Worm (Caenorhabditis elegans) whole organism, L4/young adult: ENCODE data around the gene C33F10.14.

Experiments used
- W03F9.2 ChIP-seq: fragments of 150-350 bp; optimal IDR thresholded peaks from 2 replicates; lab custom pipeline; 2014; ENCODE audit warnings: missing biosample characterization, missing genetic modification characterization
- dao-5 ChIP-seq: sonication (generic microtip); optimal IDR thresholded peaks from 2 replicates; lab custom pipeline; 2016; ENCODE audit warnings: missing genotype, missing genetic modification characterization, moderate library complexity, missing compliant biosample characterization
- him-1 ChIP-seq: sonication (generic microtip); optimal IDR thresholded peaks from 2 replicates; lab custom pipeline; 2016; ENCODE audit warnings: missing genotype, missing genetic modification reagents, missing genetic modification characterization, missing compliant biosample characterization

The C33F10.14 gene

ce11 chrII:4797071-4797470 lies at the start of gene C33F10.14:
Gene C33F10.14 (plus strand): TSS chrII:4797371.
- no peak for TF ChIP-seq him-1 (tag; lab: Kevin White, UChicago)
- no peak for TF ChIP-seq W03F9.2 (tag; lab: Kevin White, UChicago)
- no peak for TF ChIP-seq dao-5

ce11 chrII:4747697-4748096 lies 49.5 kb upstream of the C33F10.14 start:
- TF ChIP-seq W03F9.2 (tag; lab: Kevin White, UChicago), result no peak
- TF ChIP-seq him-1 (tag; lab: Kevin White, UChicago), result no peak
- TF ChIP-seq dao-5, result no peak

DNA sequence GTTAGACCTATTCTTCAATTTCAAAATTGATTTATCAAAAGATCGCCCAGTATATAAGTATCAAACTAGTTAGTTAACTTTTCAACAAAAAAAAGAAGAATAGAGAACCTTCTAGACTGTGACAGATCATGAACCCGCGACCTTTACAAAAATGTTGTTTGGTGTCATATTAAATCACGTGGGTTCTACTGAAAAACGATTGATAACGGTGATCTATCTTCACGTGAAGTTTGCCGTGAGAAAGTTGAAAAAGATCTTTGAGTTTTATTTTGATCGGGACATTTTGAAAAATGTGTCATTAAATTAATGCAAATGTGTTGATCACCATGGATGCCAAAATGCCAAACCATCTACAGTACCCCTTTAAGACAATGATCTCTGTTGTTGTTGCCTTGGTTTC lies 48.8 kb upstream of the C33F10.14 start:
- TF ChIP-seq W03F9.2 (tag; lab: Kevin White, UChicago) (no peak), him-1 (tag; lab: Kevin White, UChicago) (no peak), dao-5 (no peak)

ce11 chrII:4749581-4749980 lies 47.6 kb upstream of the C33F10.14 start, which contains the start of gene F41C3.2:
Gene F41C3.2 (plus strand): TSS chrII:4749968.
- TF ChIP-seq dao-5, result no peak

DNA sequence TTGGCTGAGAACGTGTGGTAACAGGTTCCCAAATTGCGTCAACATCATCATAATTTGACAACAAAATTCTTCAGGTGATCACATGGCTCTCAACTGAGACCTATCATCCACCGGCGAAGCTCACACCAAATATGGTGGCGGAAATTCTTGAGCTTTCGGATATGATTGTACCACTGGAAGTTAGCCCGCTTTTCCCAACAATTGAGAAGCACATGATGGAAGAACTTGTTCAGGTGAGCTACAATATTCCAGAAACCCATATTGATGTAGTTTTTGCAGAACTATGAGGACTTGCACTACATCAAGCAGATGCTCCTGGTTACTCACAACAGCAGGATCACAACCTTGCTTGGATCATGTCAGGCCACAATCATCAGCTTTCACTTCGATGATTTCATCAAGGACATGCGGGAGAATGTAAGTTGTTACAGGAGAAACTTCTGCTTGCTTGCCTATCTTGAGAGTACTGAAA lies 44.9 kb upstream of the C33F10.14 start, which contains the start of gene F41C3.1:
F41C3.1 (plus strand) TSS at position 51 of the 472 bp plus-strand sequence.
- no peak for TF ChIP-seq dao-5
- TF ChIP-seq him-1 (tag; lab: Kevin White, UChicago), result no peak
- TF ChIP-seq W03F9.2 (tag; lab: Kevin White, UChicago), result no peak

DNA sequence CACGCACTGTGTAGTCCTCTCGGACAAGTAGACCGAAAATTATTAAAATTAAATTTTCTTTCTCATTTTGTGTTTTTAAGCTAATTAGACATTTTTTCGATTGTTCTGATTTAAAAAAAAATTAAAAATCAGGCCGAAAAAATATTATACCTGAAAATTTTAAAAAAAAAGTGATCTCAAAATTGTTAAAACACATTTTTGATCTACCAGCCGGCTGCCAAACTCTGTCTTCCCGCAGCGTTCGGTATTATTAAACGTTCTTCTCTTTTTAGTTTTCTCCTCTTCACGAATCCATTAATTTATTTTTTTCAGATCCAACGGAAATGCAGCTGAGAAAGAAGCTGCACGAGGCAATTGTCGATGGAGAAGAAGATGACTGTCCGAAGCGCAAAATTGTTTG lies 44.0 kb upstream of the C33F10.14 start, which contains the start of gene C27D9.1:
C27D9.1 (plus strand) TSS at position 281 of the 400 bp plus-strand sequence.
- TF ChIP-seq W03F9.2 (tag; lab: Kevin White, UChicago), result no peak
- TF ChIP-seq dao-5, result no peak
- no peak for TF ChIP-seq him-1 (tag; lab: Kevin White, UChicago)

DNA sequence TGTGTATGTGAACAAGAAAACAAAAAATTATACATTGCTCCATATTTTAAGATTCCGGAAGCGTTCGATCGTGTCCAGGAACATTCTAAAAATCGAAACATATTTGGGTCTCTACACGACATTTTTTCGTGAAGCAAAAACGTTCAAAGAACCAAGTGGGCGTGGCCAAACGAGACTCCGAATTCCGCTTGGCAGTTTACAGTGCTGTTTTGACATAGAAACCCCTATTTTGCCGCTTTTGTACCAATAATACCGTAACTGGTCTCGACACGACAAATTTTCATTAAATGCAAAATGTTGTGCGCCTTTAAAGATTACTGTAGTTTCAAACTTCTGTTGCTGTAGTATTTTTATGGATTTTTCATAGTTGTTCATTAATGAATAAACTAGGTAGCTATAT lies 41.5 kb upstream of the C33F10.14 start:
- TF ChIP-seq W03F9.2 (tag; lab: Kevin White, UChicago) (no peak), him-1 (tag; lab: Kevin White, UChicago) (no peak), dao-5 (no peak)

DNA sequence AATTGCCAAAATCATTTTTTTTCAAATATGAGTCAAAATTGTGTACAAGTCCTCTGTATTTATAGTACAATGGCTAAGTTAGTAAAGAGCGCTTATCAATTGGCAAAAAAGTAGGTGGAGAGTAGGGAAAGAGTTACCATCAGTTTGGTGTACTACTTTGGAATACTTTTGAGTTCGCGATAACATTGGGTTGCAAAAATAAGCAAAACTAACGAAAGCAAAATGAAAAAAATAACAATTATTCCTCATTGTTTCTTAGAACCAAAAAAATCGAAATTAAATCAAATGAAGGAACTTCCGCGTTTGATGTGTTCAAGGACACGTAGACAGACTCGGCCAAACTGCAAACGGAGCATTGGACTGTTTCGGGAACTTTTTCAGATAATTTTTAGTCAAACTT lies 40.4 kb upstream of the C33F10.14 start, which contains the start of gene C27D9.2:
C27D9.2 (minus strand) TSS at position 101 of the 400 bp plus-strand sequence.
- no peak for TF ChIP-seq him-1 (tag; lab: Kevin White, UChicago)
- no peak for TF ChIP-seq W03F9.2 (tag; lab: Kevin White, UChicago)
- TF ChIP-seq dao-5, result no peak

- TF ChIP-seq him-1 (tag; lab: Kevin White, UChicago), result no peak
- no peak for TF ChIP-seq W03F9.2 (tag; lab: Kevin White, UChicago)
- no peak for TF ChIP-seq dao-5
Measured at ce11 chrII:4758462-4758861, 38.7 kb upstream of the C33F10.14 start, which contains the start of gene F26G1.3. Gene F26G1.3 (plus strand): TSS chrII:4758762.

DNA sequence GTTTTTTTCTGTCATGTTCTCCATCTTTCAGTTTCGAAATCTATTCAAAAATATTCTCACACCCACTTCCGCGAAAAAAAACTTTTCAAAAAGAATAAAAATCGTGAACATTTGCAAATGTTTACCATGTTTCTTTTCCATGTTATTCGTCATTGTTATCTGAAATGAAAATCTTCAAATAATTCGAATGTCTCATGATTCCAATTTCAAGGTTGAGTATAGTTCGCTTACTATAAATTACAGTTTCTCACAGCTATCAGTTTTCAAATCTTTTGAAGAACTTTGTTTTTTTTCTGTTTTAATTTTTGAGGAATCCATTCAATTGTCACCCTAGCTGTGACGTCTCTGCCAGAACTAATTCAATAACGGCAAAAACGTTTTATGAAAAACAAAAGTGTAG lies 37.3 kb upstream of the C33F10.14 start:
- TF ChIP-seq W03F9.2 (tag; lab: Kevin White, UChicago) (no peak), dao-5 (no peak), him-1 (tag; lab: Kevin White, UChicago) (no peak)

DNA sequence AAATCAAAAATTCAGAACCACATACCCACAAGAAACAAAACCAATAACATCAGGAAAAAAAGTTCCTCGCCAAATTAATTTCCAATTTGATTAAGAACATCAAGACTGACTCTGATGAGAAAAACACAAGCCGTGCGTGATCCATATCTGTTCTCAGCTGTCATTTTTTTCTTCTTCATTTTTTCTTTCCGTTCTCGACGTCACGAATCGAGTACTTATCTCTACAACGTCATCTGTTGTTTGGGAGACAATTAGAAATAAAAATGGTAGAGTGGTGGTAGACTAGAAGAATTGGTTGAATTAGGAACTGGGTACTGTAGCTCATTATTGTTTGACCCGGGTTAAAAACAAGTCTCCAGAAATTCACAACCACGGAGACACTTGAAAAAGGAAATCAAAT lies 36.2 kb upstream of the C33F10.14 start:
- no peak for TF ChIP-seq him-1 (tag; lab: Kevin White, UChicago)
- TF ChIP-seq dao-5, result no peak
- TF ChIP-seq W03F9.2 (tag; lab: Kevin White, UChicago), result no peak

DNA sequence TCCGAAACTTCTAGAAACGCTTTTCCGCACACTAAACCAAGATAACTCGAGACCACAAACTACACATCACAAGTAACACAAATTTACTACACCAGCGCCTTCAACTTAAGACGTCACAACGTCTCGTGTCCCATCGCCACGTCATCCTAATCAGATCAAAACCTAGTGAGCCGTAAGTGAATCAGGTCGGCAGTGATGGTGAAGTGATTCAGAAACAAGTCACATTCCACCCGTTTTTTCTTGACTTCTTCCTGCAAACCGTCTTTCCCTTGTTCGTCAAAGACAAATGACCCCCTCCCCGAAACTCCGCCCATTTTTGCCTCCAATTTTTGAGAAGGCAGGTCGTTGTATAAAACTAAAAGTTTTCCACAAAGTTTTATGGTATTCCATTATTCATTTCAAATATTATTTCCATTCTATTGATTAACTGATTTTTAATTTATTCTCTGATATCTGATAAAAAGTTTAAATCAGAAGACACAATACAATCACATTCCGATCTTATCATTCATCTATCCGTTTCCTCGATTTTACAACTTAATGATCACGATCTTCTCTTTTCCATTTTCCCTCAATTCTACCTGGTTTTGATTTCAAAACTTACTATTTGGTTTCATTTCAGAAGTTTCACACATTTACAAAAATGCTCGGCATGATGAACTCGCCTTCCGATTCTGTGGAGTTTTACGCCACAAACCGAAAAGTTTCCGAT lies 34.4 kb upstream of the C33F10.14 start, which contains the start of gene F26G1.2:
F26G1.2 (plus strand) TSS at position 508 of the 712 bp plus-strand sequence.
- TF ChIP-seq dao-5, result no peak
- TF ChIP-seq W03F9.2 (tag; lab: Kevin White, UChicago), result no peak
- TF ChIP-seq him-1 (tag; lab: Kevin White, UChicago), result no peak

ce11 chrII:4766284-4766683 lies 30.9 kb upstream of the C33F10.14 start, which contains the start of gene ttm-2:
Gene ttm-2 (minus strand): TSS chrII:4766384.
- no peak for TF ChIP-seq W03F9.2 (tag; lab: Kevin White, UChicago)
- no peak for TF ChIP-seq dao-5
- no peak for TF ChIP-seq him-1 (tag; lab: Kevin White, UChicago)

- TF ChIP-seq dao-5, result no peak
- no peak for TF ChIP-seq W03F9.2 (tag; lab: Kevin White, UChicago)
- no peak for TF ChIP-seq him-1 (tag; lab: Kevin White, UChicago)
Measured at ce11 chrII:4767612-4768011, 29.6 kb upstream of the C33F10.14 start.
